Worm (Caenorhabditis elegans) whole organism, early embryonic: ENCODE data around the gene apa-2.

Source experiments
- B0310.2 ChIP-seq: sonication (generic microtip); optimal IDR thresholded peaks from 2 replicates; lab custom pipeline; 2016; ENCODE audit warnings: mild to moderate bottlenecking, missing genetic modification characterization, missing compliant biosample characterization
- F13C5.2 ChIP-seq: sonication (generic microtip); optimal IDR thresholded peaks from 2 replicates; lab custom pipeline; 2017; ENCODE audit warnings: mild to moderate bottlenecking, missing genetic modification characterization, inconsistent platforms, missing compliant biosample characterization
- aly-1 ChIP-seq: sonication (generic microtip); optimal IDR thresholded peaks from 2 replicates; lab custom pipeline; 2016; ENCODE audit warnings: missing genetic modification characterization, missing compliant biosample characterization
- ama-1 ChIP-seq: fragments of 150-350 bp; optimal IDR thresholded peaks from 2 replicates; lab custom pipeline; 2014
- ceh-13 ChIP-seq: fragments of 200-800 bp; sonication (Bioruptor generic); optimal IDR thresholded peaks from 2 replicates; lab custom pipeline; 2018; ENCODE audit warnings: mild to moderate bottlenecking, missing genetic modification characterization, missing compliant biosample characterization
- ceh-36 ChIP-seq: sonication (generic microtip); optimal IDR thresholded peaks from 2 replicates; lab custom pipeline; 2016; ENCODE audit warnings: missing genetic modification characterization, inconsistent platforms, missing compliant biosample characterization
- ets-7 ChIP-seq: sonication (generic microtip); optimal IDR thresholded peaks from 2 replicates; lab custom pipeline; 2016; ENCODE audit warnings: missing genotype, missing genetic modification characterization, missing compliant biosample characterization
- flt-1 ChIP-seq: fragments of 200-800 bp; sonication (Bioruptor generic); IDR thresholded peaks from 2 replicates; pipeline ENCODE4 v1.3.6; 2022; ENCODE audit warnings: missing genetic modification characterization, missing compliant biosample characterization
- hmbx-1 ChIP-seq: sonication (generic microtip); optimal IDR thresholded peaks from 2 replicates; lab custom pipeline; 2016; ENCODE audit warnings: mild to moderate bottlenecking, missing genetic modification characterization, missing compliant biosample characterization
- hmg-4 ChIP-seq: fragments of 200-800 bp; sonication (Bioruptor generic); optimal IDR thresholded peaks from 2 replicates; lab custom pipeline; 2018; ENCODE audit warnings: mild to moderate bottlenecking, missing genetic modification characterization, missing compliant biosample characterization
- hnd-1 ChIP-seq: sonication (generic microtip); optimal IDR thresholded peaks from 2 replicates; lab custom pipeline; 2016; ENCODE audit warnings: missing genetic modification characterization, missing compliant biosample characterization
- pes-1 ChIP-seq: fragments of 200-800 bp; sonication (Bioruptor generic); IDR thresholded peaks from 2 replicates; pipeline ENCODE4 v1.3.6; 2022; ENCODE audit warnings: missing genetic modification reagents, missing genetic modification characterization, missing compliant biosample characterization
- scrt-1 ChIP-seq: fragments of 200-800 bp; sonication (Bioruptor generic); IDR thresholded peaks from 2 replicates; pipeline ENCODE4 v1.3.6; 2022; ENCODE audit warnings: missing genetic modification characterization, missing compliant biosample characterization
- sea-1 ChIP-seq: fragments of 200-800 bp; sonication (Bioruptor generic); conservative IDR thresholded peaks from 2 replicates; pipeline ENCODE4 v1.3.6; 2022; ENCODE audit warnings: missing genetic modification characterization, missing compliant biosample characterization
- tbx-11 ChIP-seq: fragments of 200-800 bp; sonication (Bioruptor generic); IDR thresholded peaks from 2 replicates; pipeline ENCODE4 v1.3.6; 2022; ENCODE audit warnings: missing genetic modification characterization, missing compliant biosample characterization
- tbx-37 ChIP-seq: fragments of 200-800 bp; sonication (Bioruptor generic); conservative IDR thresholded peaks from 2 replicates; pipeline ENCODE4 v1.3.6; 2022; ENCODE audit warnings: missing genetic modification reagents, missing genetic modification characterization, missing compliant biosample characterization
- tra-4 ChIP-seq: sonication (generic microtip); optimal IDR thresholded peaks from 2 replicates; lab custom pipeline; 2017; ENCODE audit warnings: missing genetic modification characterization, missing compliant biosample characterization

The apa-2 gene

DNA sequence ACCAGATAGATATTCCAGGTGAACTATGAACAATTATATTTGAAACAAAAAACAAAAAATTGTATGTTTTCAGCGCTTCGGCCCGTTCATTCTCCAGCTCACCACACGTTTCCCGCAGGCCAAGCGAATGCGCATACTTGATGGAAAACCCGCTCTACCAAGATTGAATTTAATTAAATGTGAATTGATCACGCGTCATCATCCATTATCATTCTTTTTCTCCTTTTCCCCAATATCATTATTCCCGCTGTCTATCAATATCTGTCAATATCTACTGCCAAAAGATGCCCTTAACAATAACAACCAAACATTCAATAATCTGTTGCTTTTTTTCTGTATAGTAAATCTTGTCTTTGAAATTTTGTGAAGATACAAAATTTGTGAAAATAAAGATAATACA lies 2.2 kb upstream of the apa-2 start:
- TF ChIP-seq pes-1 (GFP tag; lab: Robert Waterston, UW) (no peak), scrt-1 (GFP tag; lab: Robert Waterston, UW) (no peak), sea-1 (GFP tag; lab: Robert Waterston, UW) (no peak), hmg-4 (GFP tag; lab: Kevin White, UChicago) (no peak), ceh-36 (no peak), hnd-1 (tag; lab: Kevin White, UChicago) (no peak), ets-7 (tag; lab: Kevin White, UChicago) (no peak), hmbx-1 (tag; lab: Kevin White, UChicago) (no peak)

DNA sequence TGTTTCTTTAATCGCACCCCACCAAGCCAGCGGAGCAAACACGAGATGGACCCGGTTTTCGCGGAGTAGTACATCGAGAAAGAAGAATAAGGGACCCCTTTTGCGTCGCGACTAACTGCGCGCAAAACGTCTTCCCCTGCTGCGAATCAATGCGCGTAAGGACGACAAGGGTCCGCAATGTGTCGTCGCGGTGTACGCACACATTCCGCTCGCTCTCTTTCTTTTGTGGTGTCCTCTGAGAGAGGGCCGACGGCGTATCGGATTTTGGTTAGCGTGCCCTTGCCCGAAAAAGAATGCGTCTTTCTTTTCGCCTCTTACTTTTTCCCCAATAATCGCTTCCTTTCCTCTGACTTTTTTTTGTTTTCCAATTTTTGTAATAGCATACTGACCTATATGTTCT lies 643 bp upstream of the apa-2 start:
- TF ChIP-seq ceh-36 = no peak
- no peak for TF ChIP-seq tbx-11 (GFP tag; lab: Robert Waterston, UW)
- no peak for TF ChIP-seq tra-4 (tag; lab: Kevin White, UChicago)
- peak; percentile 82 for TF ChIP-seq F13C5.2 (tag; lab: Kevin White, UChicago)
- TF ChIP-seq sea-1 (GFP tag; lab: Robert Waterston, UW) = no peak
- no peak for TF ChIP-seq ceh-13 (GFP tag; lab: Kevin White, UChicago)
- peak; percentile 39; the same call in 1 of the 2 replicates for TF ChIP-seq tbx-37 (GFP tag; lab: Robert Waterston, UW)
- no peak for TF ChIP-seq hnd-1 (tag; lab: Kevin White, UChicago)
- no peak for TF ChIP-seq B0310.2 (tag; lab: Kevin White, UChicago)
- no peak for TF ChIP-seq ama-1 (lab: Kevin White, UChicago)
- TF ChIP-seq ets-7 (tag; lab: Kevin White, UChicago) = peak; percentile 33
- TF ChIP-seq pes-1 (GFP tag; lab: Robert Waterston, UW) = no peak
- 0 out of 2 replicates have a peak, but pooled peaks have one; percentile 45 for TF ChIP-seq scrt-1 (GFP tag; lab: Robert Waterston, UW)
- no peak for TF ChIP-seq hmg-4 (GFP tag; lab: Kevin White, UChicago)
- TF ChIP-seq hmbx-1 (tag; lab: Kevin White, UChicago) = no peak
- TF ChIP-seq flt-1 (GFP tag; lab: Robert Waterston, UW) = no peak
- TF ChIP-seq aly-1 = peak; percentile 62

DNA sequence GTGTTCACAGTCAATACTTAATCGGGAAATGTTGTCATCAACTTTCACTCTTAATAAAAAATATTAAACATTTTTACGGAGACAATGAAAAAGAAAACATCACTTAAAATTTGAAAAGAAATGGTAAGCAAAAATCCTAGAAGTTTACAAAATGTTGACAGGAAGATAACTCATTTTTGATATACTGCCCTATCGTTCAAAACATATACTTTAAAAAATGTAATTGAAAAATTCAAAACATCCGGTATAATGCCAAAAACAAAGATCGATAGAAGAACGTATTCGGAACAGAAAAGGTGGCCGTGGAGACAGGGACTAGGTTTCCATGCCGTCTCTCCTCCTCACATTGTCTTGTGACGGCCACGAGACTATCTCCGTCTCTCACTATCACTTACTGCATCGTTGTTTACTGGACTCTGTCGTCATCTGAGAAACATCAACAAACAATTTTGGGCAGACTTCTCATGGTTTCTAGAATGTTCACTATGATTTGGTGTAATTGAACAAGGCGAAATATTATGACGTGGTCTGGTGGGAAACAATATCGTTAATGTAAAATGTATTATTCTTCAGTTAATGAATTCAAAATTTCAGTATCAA lies 9.0 kb downstream of the apa-2 start, which contains the start of gene oga-1:
Gene oga-1 (minus strand): TSS at position 51 of the 600 bp plus-strand sequence.
- TF ChIP-seq tra-4 (tag; lab: Kevin White, UChicago) (no peak), F13C5.2 (tag; lab: Kevin White, UChicago) (no peak), ceh-13 (GFP tag; lab: Kevin White, UChicago) (no peak), ama-1 (lab: Kevin White, UChicago) (no peak), ceh-36 (no peak), tbx-37 (GFP tag; lab: Robert Waterston, UW) (no peak), hnd-1 (tag; lab: Kevin White, UChicago) (no peak), flt-1 (GFP tag; lab: Robert Waterston, UW) (no peak), pes-1 (GFP tag; lab: Robert Waterston, UW) (no peak), scrt-1 (GFP tag; lab: Robert Waterston, UW) (no peak), aly-1 (no peak), hmbx-1 (tag; lab: Kevin White, UChicago) (no peak), tbx-11 (GFP tag; lab: Robert Waterston, UW) (no peak), ets-7 (tag; lab: Kevin White, UChicago) (no peak), B0310.2 (tag; lab: Kevin White, UChicago) (no peak), sea-1 (GFP tag; lab: Robert Waterston, UW) (no peak), hmg-4 (GFP tag; lab: Kevin White, UChicago) (no peak)

DNA sequence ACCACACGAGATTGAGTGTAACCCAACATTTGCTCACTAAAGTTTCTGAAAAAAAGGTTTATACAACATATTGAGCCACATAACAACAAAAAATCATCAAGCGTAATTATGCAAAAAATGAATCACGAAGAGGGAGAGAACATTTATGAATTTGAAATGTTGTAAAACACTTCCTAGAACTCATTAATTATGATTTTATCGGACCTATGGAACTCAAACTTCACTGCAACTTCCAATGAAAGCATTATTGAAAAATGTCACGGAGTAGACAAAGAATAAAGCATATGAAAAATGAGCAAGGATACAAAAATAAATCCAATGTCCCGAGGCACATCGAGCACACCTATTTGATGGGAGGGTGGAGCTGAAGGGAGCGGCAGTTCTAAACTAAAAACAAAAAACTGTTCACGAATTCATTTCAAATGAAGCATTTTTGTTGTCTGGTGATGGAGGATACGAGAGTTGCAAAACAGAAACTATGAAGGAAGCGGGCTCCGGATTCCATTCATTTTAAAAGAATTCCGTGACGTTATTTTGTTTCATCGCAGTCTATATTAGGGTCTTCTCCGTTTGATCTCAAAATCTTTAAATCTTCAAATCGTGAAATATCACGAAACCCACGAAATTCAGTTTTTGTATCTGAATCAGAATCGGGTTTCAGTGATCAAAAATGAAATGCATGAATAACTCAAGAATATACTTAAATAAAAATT lies 11.5 kb downstream of the apa-2 start, which contains the start of gene flp-20:
Gene flp-20 (minus strand): TSS at position 51 of the 713 bp plus-strand sequence.
- TF ChIP-seq scrt-1 (GFP tag; lab: Robert Waterston, UW) = no peak
- TF ChIP-seq flt-1 (GFP tag; lab: Robert Waterston, UW) = no peak
- TF ChIP-seq aly-1 = no peak
- TF ChIP-seq F13C5.2 (tag; lab: Kevin White, UChicago) = no peak
- no peak for TF ChIP-seq tra-4 (tag; lab: Kevin White, UChicago)
- no peak for TF ChIP-seq hnd-1 (tag; lab: Kevin White, UChicago)
- TF ChIP-seq ets-7 (tag; lab: Kevin White, UChicago) = no peak
- TF ChIP-seq B0310.2 (tag; lab: Kevin White, UChicago) = no peak
- no peak for TF ChIP-seq ceh-13 (GFP tag; lab: Kevin White, UChicago)
- TF ChIP-seq sea-1 (GFP tag; lab: Robert Waterston, UW) = no peak
- no peak for TF ChIP-seq hmbx-1 (tag; lab: Kevin White, UChicago)
- no peak for TF ChIP-seq ama-1 (lab: Kevin White, UChicago)

DNA sequence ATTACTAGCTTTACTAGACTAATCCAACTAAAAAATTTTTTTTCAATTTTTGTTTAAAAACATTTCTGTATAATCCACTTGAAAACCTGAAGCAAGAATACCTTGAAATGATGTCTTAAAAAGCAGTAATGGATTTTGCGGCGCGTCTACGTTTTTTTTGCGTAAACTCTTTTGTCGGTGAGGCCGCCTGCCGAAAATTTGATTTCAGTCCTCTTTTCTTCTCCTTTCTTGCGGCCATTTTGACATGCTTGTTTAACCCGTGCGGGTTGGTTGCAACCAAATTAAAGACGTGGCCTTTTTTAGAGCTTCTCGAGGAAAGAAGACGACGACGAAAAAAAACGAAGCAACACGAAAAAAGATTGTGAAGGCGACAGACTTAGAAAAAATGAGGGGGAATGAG lies 22.7 kb downstream of the apa-2 start:
- no peak for TF ChIP-seq ceh-36
- no peak for TF ChIP-seq flt-1 (GFP tag; lab: Robert Waterston, UW)
- no peak for TF ChIP-seq F13C5.2 (tag; lab: Kevin White, UChicago)
- TF ChIP-seq tbx-11 (GFP tag; lab: Robert Waterston, UW) = no peak
- no peak for TF ChIP-seq hmg-4 (GFP tag; lab: Kevin White, UChicago)
- TF ChIP-seq sea-1 (GFP tag; lab: Robert Waterston, UW) = no peak
- TF ChIP-seq ceh-13 (GFP tag; lab: Kevin White, UChicago) = no peak
- TF ChIP-seq hmbx-1 (tag; lab: Kevin White, UChicago) = no peak
- TF ChIP-seq tbx-37 (GFP tag; lab: Robert Waterston, UW) = no peak
- TF ChIP-seq pes-1 (GFP tag; lab: Robert Waterston, UW) = no peak
- TF ChIP-seq ets-7 (tag; lab: Kevin White, UChicago) = no peak

DNA sequence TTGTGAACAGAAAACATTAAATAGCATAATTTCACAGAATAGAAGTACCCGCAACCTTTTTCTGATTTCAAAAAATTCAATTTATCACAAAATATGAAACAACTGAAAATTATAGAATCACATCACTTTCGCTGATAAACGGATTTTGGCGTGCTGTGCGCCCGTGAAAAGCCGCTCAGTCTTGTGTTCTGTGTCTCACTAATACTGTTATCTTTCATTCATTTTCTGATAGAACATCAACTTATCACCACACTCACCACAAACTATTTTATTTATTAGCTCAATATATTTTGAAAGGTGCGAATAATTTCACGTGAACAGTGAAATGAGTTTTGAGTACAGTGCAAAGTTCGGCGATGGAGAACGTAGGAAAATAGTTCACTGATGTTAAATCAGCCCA lies 25.6 kb downstream of the apa-2 start:
- TF ChIP-seq ets-7 (tag; lab: Kevin White, UChicago) (no peak), ceh-13 (GFP tag; lab: Kevin White, UChicago) (no peak), sea-1 (GFP tag; lab: Robert Waterston, UW) (no peak), hmbx-1 (tag; lab: Kevin White, UChicago) (no peak), ceh-36 (no peak), tbx-37 (GFP tag; lab: Robert Waterston, UW) (no peak), tra-4 (tag; lab: Kevin White, UChicago) (no peak), scrt-1 (GFP tag; lab: Robert Waterston, UW) (no peak), hnd-1 (tag; lab: Kevin White, UChicago) (no peak), B0310.2 (tag; lab: Kevin White, UChicago) (no peak), aly-1 (no peak), tbx-11 (GFP tag; lab: Robert Waterston, UW) (no peak), ama-1 (lab: Kevin White, UChicago) (no peak), pes-1 (GFP tag; lab: Robert Waterston, UW) (no peak)
